Worm (Caenorhabditis elegans): ENCODE data around the gene F26F4.9.

- TF ChIP-seq ztf-11 (tag; optimal IDR thresholded peaks at IDR 0.05) (no peak), unc-62 (GFP tag; optimal IDR thresholded peaks at IDR 0.05) (no peak), ztf-4 (tag; optimal IDR thresholded peaks at IDR 0.05) (no peak), lsy-12 (tag; optimal IDR thresholded peaks at IDR 0.05) (no peak), R02D3.7 (tag; optimal IDR thresholded peaks at IDR 0.05) (no peak), pqm-1 (tag; optimal IDR thresholded peaks at IDR 0.05) (no peak)
Observed at ce11 chrIII:4906896-4907295, 5.4 kb downstream of the F26F4.9 start, which contains the start of gene rom-1.
